Fruit fly (Drosophila melanogaster): ENCODE measurements around the gene Task7.
A peak's percentile ranks its signal among the peaks of the same experiment; 100 is the strongest.

Gene Task7

dm6 chr3R:9434543-9435407 lies 22.7 kb upstream of the Task7 start (continued):
- TF ChIP-seq Nf-YB (GFP tag; optimal IDR thresholded peaks at IDR 0.05), result peak; percentile 64
- peak; percentile 82 for TF ChIP-seq dmrt99B (tag; optimal IDR thresholded peaks at IDR 0.05)
- peak; percentile 90 for TF ChIP-seq Dbx (GFP tag; IDR thresholded peaks at IDR 0.05)
- TF ChIP-seq stwl (tag; optimal IDR thresholded peaks at IDR 0.05), result no peak
- TF ChIP-seq fd64A (GFP tag; optimal IDR thresholded peaks at IDR 0.05), result no peak
- TF ChIP-seq ind (GFP tag; optimal IDR thresholded peaks at IDR 0.05), result peak; percentile 85
- TF ChIP-seq fd3F (GFP tag; optimal IDR thresholded peaks at IDR 0.05), result peak; percentile 80
- peak; percentile 83 for TF ChIP-seq CG18476 (GFP tag; optimal IDR thresholded peaks at IDR 0.05)
- TF ChIP-seq E2f1 (GFP tag; IDR thresholded peaks at IDR 0.05), result peak; percentile 90
- peak; percentile 93 for TF ChIP-seq CG16779 (GFP tag; IDR thresholded peaks at IDR 0.05)
- TF ChIP-seq zen (tag; optimal IDR thresholded peaks at IDR 0.05), result peak; percentile 72
- TF ChIP-seq CG11085 (GFP tag; IDR thresholded peaks at IDR 0.05), result peak; percentile 64; the same call in 1 of the 2 replicates
- peak; percentile 34 for TF ChIP-seq Bdp1 (GFP tag; optimal IDR thresholded peaks at IDR 0.05)
- no peak for TF ChIP-seq Bgb (GFP tag; IDR thresholded peaks at IDR 0.05; ENCODE audit: partially characterized antibody)
- peak; percentile 84 for TF ChIP-seq CG10209 (GFP tag; optimal IDR thresholded peaks at IDR 0.05)
- peak; percentile 90 for TF ChIP-seq CG14441 (GFP tag; IDR thresholded peaks at IDR 0.05)
- peak; percentile 85 for TF ChIP-seq gce (GFP tag; IDR thresholded peaks at IDR 0.05)
- TF ChIP-seq row (GFP tag; IDR thresholded peaks at IDR 0.05), result peak; percentile 90
- no peak for TF ChIP-seq YL-1 (GFP tag; optimal IDR thresholded peaks at IDR 0.05)
- peak; percentile 83 for TF ChIP-seq Ssrp (tag; optimal IDR thresholded peaks at IDR 0.05)
- peak; percentile 53; the same call in 1 of the 3 replicates for TF ChIP-seq jigr1 (GFP tag; IDR thresholded peaks at IDR 0.05)
- 0 out of 3 replicates have a peak, but pooled peaks have one; percentile 32 for TF ChIP-seq sr (GFP tag; IDR thresholded peaks at IDR 0.05)
- TF ChIP-seq CG17568 (GFP tag; optimal IDR thresholded peaks at IDR 0.05), result peak; percentile 64
- TF ChIP-seq HHEX (GFP tag; optimal IDR thresholded peaks at IDR 0.05), result peak; percentile 87
- no peak for TF ChIP-seq tll (GFP tag; optimal IDR thresholded peaks at IDR 0.05)
- TF ChIP-seq CG12942 (GFP tag; optimal IDR thresholded peaks at IDR 0.05), result peak; percentile 57
- TF ChIP-seq CHES-1-like (GFP tag; optimal IDR thresholded peaks at IDR 0.05), result peak; percentile 74
- TF ChIP-seq sim (GFP tag; IDR thresholded peaks at IDR 0.05), result peak; percentile 57; the same call in 1 of the 2 replicates
- TF ChIP-seq Dek (tag; optimal IDR thresholded peaks at IDR 0.05), result peak; percentile 87
- no peak for TF ChIP-seq CG34224 (GFP tag; IDR thresholded peaks at IDR 0.05; ENCODE audit: partially characterized antibody)
- peak; percentile 65; the same call in 1 of the 2 replicates for TF ChIP-seq chm (GFP tag; IDR thresholded peaks at IDR 0.05)
- peak; percentile 75 for TF ChIP-seq salm (tag; optimal IDR thresholded peaks at IDR 0.05)
- TF ChIP-seq CG8388 (GFP tag; optimal IDR thresholded peaks at IDR 0.05), result peak; percentile 86
- TF ChIP-seq tio (GFP tag; optimal IDR thresholded peaks at IDR 0.05), result peak; percentile 70
- peak; percentile 53 for TF ChIP-seq CG6813 (GFP tag; optimal IDR thresholded peaks at IDR 0.05)
- TF ChIP-seq bsh (GFP tag; optimal IDR thresholded peaks at IDR 0.05), result peak in 1 of 2 experiments; percentile 89
- peak; percentile 76 for TF ChIP-seq gcm (GFP tag; optimal IDR thresholded peaks at IDR 0.05)
- no peak for TF ChIP-seq gfzf (GFP tag; optimal IDR thresholded peaks at IDR 0.05)
- peak; percentile 71 for TF ChIP-seq crc (GFP tag; optimal IDR thresholded peaks at IDR 0.05)
- peak in 1 of 2 experiments; percentile 67 for TF ChIP-seq Hr78 (GFP tag; optimal IDR thresholded peaks at IDR 0.05)
- TF ChIP-seq CG4854 (GFP tag; optimal IDR thresholded peaks at IDR 0.05), result peak; percentile 79
- TF ChIP-seq MTF-1 (GFP tag; optimal IDR thresholded peaks at IDR 0.05; ENCODE audit: borderline replicate concordance), result peak; percentile 38
- no peak for TF ChIP-seq usp (GFP tag; optimal IDR thresholded peaks at IDR 0.05)
- no peak for TF ChIP-seq nom (GFP tag; optimal IDR thresholded peaks at IDR 0.05)
- peak; percentile 85 for TF ChIP-seq Awh (GFP tag; IDR thresholded peaks at IDR 0.05)
- peak; percentile 71 for TF ChIP-seq luna (GFP tag; optimal IDR thresholded peaks at IDR 0.05)
- TF ChIP-seq bbx (GFP tag; IDR thresholded peaks at IDR 0.05; ENCODE audit: partially characterized antibody), result no peak

All from whole organism, embryonic.